Worm (Caenorhabditis elegans) whole organism, L1 larva: ENCODE results near the gene C18F10.2.

Source experiments
- mep-1 ChIP-seq: fragments of 150-350 bp; optimal IDR thresholded peaks from 2 replicates; lab custom pipeline; 2014; ENCODE audit warnings: missing biosample characterization, missing genetic modification characterization
- tlp-1 ChIP-seq: fragments of 150-350 bp; optimal IDR thresholded peaks from 2 replicates; lab custom pipeline; 2014; ENCODE audit warnings: missing biosample characterization, missing genetic modification characterization
- unc-62 ChIP-seq: fragments of 150-350 bp; optimal IDR thresholded peaks from 2 replicates; lab custom pipeline; 2014; ENCODE audit warnings: missing biosample characterization, missing genetic modification reagents, missing genetic modification characterization
- ztf-11 ChIP-seq, 2 experiments: sonication (generic microtip); optimal IDR thresholded peaks; 2 replicates each; lab custom pipeline; 2016 to 2017; ENCODE audit warnings: missing genetic modification characterization in 2 of 2, missing biosample characterization in 1 of 2, missing compliant biosample characterization in 1 of 2

DNA sequence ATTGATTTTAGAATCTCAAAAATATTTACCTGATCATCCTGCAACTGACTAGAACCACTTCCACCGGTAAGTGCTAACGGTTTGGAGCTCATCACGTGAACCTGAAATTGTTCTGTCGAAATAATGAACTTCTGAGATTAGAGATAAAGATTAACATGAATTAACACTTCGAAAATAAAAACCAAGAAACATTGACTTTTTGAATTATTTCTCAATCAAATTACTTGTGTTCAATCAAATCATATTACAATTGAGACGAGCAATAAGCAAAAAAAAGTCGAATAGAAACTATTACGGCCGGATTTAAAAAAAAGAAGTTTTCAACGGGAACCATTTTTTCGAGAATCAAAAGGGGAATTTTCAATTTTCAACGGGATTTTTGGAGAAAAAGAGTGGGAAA, 27.2 kb upstream of the C18F10.2 start, which contains the start of gene bcas-2:
- no peak for TF ChIP-seq tlp-1 (tag; lab: Kevin White, UChicago)
- TF ChIP-seq unc-62 (GFP tag; lab: Kevin White, UChicago) = no peak
- no peak for TF ChIP-seq mep-1 (tag; lab: Kevin White, UChicago)
- TF ChIP-seq ztf-11 (tag; optimal IDR thresholded peaks at IDR 0.05; lab: Kevin White, UChicago) = no peak
